Worm (Caenorhabditis elegans): ENCODE measurements around the gene R13A1.5.

Gene R13A1.5

ce11 chrIV:7171222-7171621 lies 20.4 kb downstream of the R13A1.5 start, which contains the start of gene str-220:
Gene str-220, minus strand, starts transcription at chrIV:7171322.
- TF ChIP-seq Y55F3AM.14 (GFP tag; optimal IDR thresholded peaks at IDR 0.05) = no peak
- no peak for TF ChIP-seq alr-1 (tag; optimal IDR thresholded peaks at IDR 0.05)
- no peak for TF ChIP-seq zag-1 (tag; optimal IDR thresholded peaks at IDR 0.05)
- no peak for TF ChIP-seq unc-62 (GFP tag; optimal IDR thresholded peaks at IDR 0.05)
- TF ChIP-seq C34F6.9 (tag; optimal IDR thresholded peaks at IDR 0.05) = no peak
- TF ChIP-seq R02D3.7 (tag; optimal IDR thresholded peaks at IDR 0.05) = no peak
- TF ChIP-seq ama-1 (optimal IDR thresholded peaks at IDR 0.05) = no peak
- no peak for TF ChIP-seq peb-1 (tag; optimal IDR thresholded peaks at IDR 0.05)
- no peak for TF ChIP-seq skn-1 (tag; optimal IDR thresholded peaks at IDR 0.05)
- TF ChIP-seq dmd-4 (tag; optimal IDR thresholded peaks at IDR 0.05) = no peak
- TF ChIP-seq crh-2 (tag; optimal IDR thresholded peaks at IDR 0.05) = no peak
- TF ChIP-seq sma-9 (GFP tag; optimal IDR thresholded peaks at IDR 0.05) = no peak
- no peak for TF ChIP-seq sma-9 (tag; optimal IDR thresholded peaks at IDR 0.05)
- no peak for TF ChIP-seq lin-11 (tag; optimal IDR thresholded peaks at IDR 0.05)
- no peak for TF ChIP-seq lin-39 (tag; optimal IDR thresholded peaks at IDR 0.05)
- no peak for TF ChIP-seq sem-4 (tag; optimal IDR thresholded peaks at IDR 0.05)
- TF ChIP-seq ztf-11 (tag; optimal IDR thresholded peaks at IDR 0.05) = no peak

- TF ChIP-seq skn-1 (tag; optimal IDR thresholded peaks at IDR 0.05) (no peak), C34F6.9 (tag; optimal IDR thresholded peaks at IDR 0.05) (peak; percentile 70), lin-13 (GFP tag; optimal IDR thresholded peaks at IDR 0.05) (peak; percentile 1), sem-4 (tag; optimal IDR thresholded peaks at IDR 0.05) (no peak), unc-55 (GFP tag; optimal IDR thresholded peaks at IDR 0.05) (peak; percentile 31), sma-3 (GFP tag; optimal IDR thresholded peaks at IDR 0.05) (peak; percentile 5), crh-2 (tag; optimal IDR thresholded peaks at IDR 0.05) (peak; percentile 43), nhr-129 (tag; optimal IDR thresholded peaks at IDR 0.05) (peak; percentile 0), ztf-1 (GFP tag; conservative IDR thresholded peaks at IDR 0.05) (no peak)
Observed at ce11 chrIV:7167983-7168760, 23.5 kb downstream of the R13A1.5 start, which contains the start of gene skr-16. Gene skr-16, plus strand, starts transcription at chrIV:7168710.

- TF ChIP-seq ceh-82 (tag; optimal IDR thresholded peaks at IDR 0.05) (no peak), egl-27 (tag; optimal IDR thresholded peaks at IDR 0.05) (no peak), Y55F3AM.14 (GFP tag; optimal IDR thresholded peaks at IDR 0.05) (no peak), nhr-10 (tag; optimal IDR thresholded peaks at IDR 0.05) (no peak), nhr-77 (tag; optimal IDR thresholded peaks at IDR 0.05) (no peak), lin-39 (tag; optimal IDR thresholded peaks at IDR 0.05) (no peak), ztf-1 (GFP tag; conservative IDR thresholded peaks at IDR 0.05) (no peak), nhr-129 (tag; optimal IDR thresholded peaks at IDR 0.05) (peak; percentile 26), nhr-12 (tag; optimal IDR thresholded peaks at IDR 0.05) (no peak), zag-1 (tag; optimal IDR thresholded peaks at IDR 0.05) (no peak), elt-3 (tag; optimal IDR thresholded peaks at IDR 0.05) (no peak), lin-13 (GFP tag; optimal IDR thresholded peaks at IDR 0.05) (no peak), sma-9 (GFP tag; optimal IDR thresholded peaks at IDR 0.05) (peak; percentile 36), sma-9 (tag; optimal IDR thresholded peaks at IDR 0.05) (no peak), mdl-1 (tag; optimal IDR thresholded peaks at IDR 0.05) (peak in 1 of 2 experiments; percentile 37), nhr-23 (tag; optimal IDR thresholded peaks at IDR 0.05) (no peak), lsy-2 (tag; optimal IDR thresholded peaks at IDR 0.05) (peak in 1 of 2 experiments; percentile 48), sma-3 (GFP tag; optimal IDR thresholded peaks at IDR 0.05) (no peak), elt-1 (tag; optimal IDR thresholded peaks at IDR 0.05) (no peak), C34F6.9 (tag; optimal IDR thresholded peaks at IDR 0.05) (peak; percentile 62), crh-2 (tag; optimal IDR thresholded peaks at IDR 0.05) (no peak), sem-4 (tag; optimal IDR thresholded peaks at IDR 0.05) (no peak), lin-11 (tag; optimal IDR thresholded peaks at IDR 0.05) (no peak), unc-55 (GFP tag; optimal IDR thresholded peaks at IDR 0.05) (peak; percentile 55), unc-39 (tag; optimal IDR thresholded peaks at IDR 0.05) (no peak), mbf-1 (tag; optimal IDR thresholded peaks at IDR 0.05) (no peak)
Observed at ce11 chrIV:7166553-7166952, 25.1 kb downstream of the R13A1.5 start, which contains the start of gene C42D4.18. Gene C42D4.18, plus strand, starts transcription at chrIV:7166783.

- TF ChIP-seq lsy-2 (tag; optimal IDR thresholded peaks at IDR 0.05) (peak in 1 of 2 experiments; percentile 56), mab-5 (tag; optimal IDR thresholded peaks at IDR 0.05) (no peak), C34F6.9 (tag; optimal IDR thresholded peaks at IDR 0.05) (peak; percentile 63), gmeb-1 (tag; optimal IDR thresholded peaks at IDR 0.05) (peak; percentile 83), sma-9 (GFP tag; optimal IDR thresholded peaks at IDR 0.05) (no peak), sma-9 (tag; optimal IDR thresholded peaks at IDR 0.05) (no peak), nhr-129 (tag; optimal IDR thresholded peaks at IDR 0.05) (peak; percentile 85), aly-2 (tag; optimal IDR thresholded peaks at IDR 0.05) (no peak), lin-13 (GFP tag; optimal IDR thresholded peaks at IDR 0.05) (no peak), R02D3.7 (tag; optimal IDR thresholded peaks at IDR 0.05) (no peak), nhr-77 (tag; optimal IDR thresholded peaks at IDR 0.05) (no peak), skn-1 (tag; optimal IDR thresholded peaks at IDR 0.05) (no peak), ztf-4 (tag; optimal IDR thresholded peaks at IDR 0.05) (no peak)
Observed at ce11 chrIV:7165723-7166122, 25.9 kb downstream of the R13A1.5 start, which contains the start of gene rpc-1. Gene rpc-1, minus strand, starts transcription at chrIV:7165748.

Measured in whole organism, L2 larva.